Fruit fly (Drosophila melanogaster): ENCODE data around the gene PIG-P.

The PIG-P gene

dm6 chr3R:26081380-26081991 is 23.5 kb upstream of the PIG-P start (continued):
- TF ChIP-seq Eip93F (GFP tag; optimal IDR thresholded peaks at IDR 0.05) (no peak), Lpt (GFP tag; optimal IDR thresholded peaks at IDR 0.05) (peak; percentile 59), CG34406 (GFP tag; optimal IDR thresholded peaks at IDR 0.05) (peak; percentile 72), Met (GFP tag; optimal IDR thresholded peaks at IDR 0.05) (peak; percentile 83), CG7368 (GFP tag; optimal IDR thresholded peaks at IDR 0.05) (peak; percentile 56), OdsH (GFP tag; optimal IDR thresholded peaks at IDR 0.05) (peak; percentile 80), topi (GFP tag; optimal IDR thresholded peaks at IDR 0.05) (peak; percentile 80), salr (GFP tag; optimal IDR thresholded peaks at IDR 0.05) (peak; percentile 34 to 50), CG1621 (tag; optimal IDR thresholded peaks at IDR 0.05) (peak; percentile 60), CG6808 (GFP tag; optimal IDR thresholded peaks at IDR 0.05) (peak; percentile 80), vri (GFP tag; optimal IDR thresholded peaks at IDR 0.05) (peak; percentile 50), CG31627 (GFP tag; optimal IDR thresholded peaks at IDR 0.05) (peak; percentile 69), Blimp-1 (GFP tag; optimal IDR thresholded peaks at IDR 0.05) (peak; percentile 57), Ets21C (GFP tag; optimal IDR thresholded peaks at IDR 0.05) (peak; percentile 51), CG6854 (GFP tag; optimal IDR thresholded peaks at IDR 0.05) (peak; percentile 67), CG16779 (tag; optimal IDR thresholded peaks at IDR 0.05) (peak; percentile 52), pdm3 (GFP tag; optimal IDR thresholded peaks at IDR 0.05) (peak; percentile 72), CG3919 (GFP tag; optimal IDR thresholded peaks at IDR 0.05) (peak; percentile 81), CG32006 (GFP tag; optimal IDR thresholded peaks at IDR 0.05) (peak; percentile 76), CG9139 (GFP tag; optimal IDR thresholded peaks at IDR 0.05) (peak; percentile 55), Gug (GFP tag; IDR thresholded peaks at IDR 0.05) (peak; percentile 49), spab (GFP tag; optimal IDR thresholded peaks at IDR 0.05) (peak; percentile 70), achi (GFP tag; optimal IDR thresholded peaks at IDR 0.05) (peak; percentile 81), CG8119 (GFP tag; IDR thresholded peaks at IDR 0.05) (peak; percentile 78), CG3032 (tag; optimal IDR thresholded peaks at IDR 0.05) (peak; percentile 82)

DNA sequence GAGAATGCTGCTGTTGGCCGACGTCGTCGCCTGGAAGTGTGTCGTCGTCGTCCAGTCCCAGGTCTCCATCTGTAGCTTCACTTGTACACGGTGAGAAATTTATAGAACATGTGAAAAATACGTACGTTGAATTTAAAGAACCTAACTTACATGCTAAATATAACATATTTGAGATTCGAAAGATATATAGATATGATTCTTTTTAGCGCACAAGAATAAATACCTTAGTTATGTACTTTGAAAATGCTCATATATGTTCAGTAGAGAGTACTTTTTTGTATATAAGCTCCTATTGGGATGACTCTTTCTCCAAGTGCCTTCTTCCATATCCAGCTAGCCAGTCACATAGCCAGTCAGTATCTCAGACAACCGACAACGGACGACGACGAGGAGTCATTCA is 17.2 kb upstream of the PIG-P start:
- TF ChIP-seq Ets21C (GFP tag; optimal IDR thresholded peaks at IDR 0.05) (no peak), lz (GFP tag; optimal IDR thresholded peaks at IDR 0.05) (no peak), svp (GFP tag) (peak; percentile 36), Eip93F (GFP tag; optimal IDR thresholded peaks at IDR 0.05) (no peak), CG8632 (GFP tag; optimal IDR thresholded peaks at IDR 0.05) (no peak), CG4318 (GFP tag; optimal IDR thresholded peaks at IDR 0.05) (no peak), Hr4 (GFP tag; optimal IDR thresholded peaks at IDR 0.05) (no peak), Gug (GFP tag; IDR thresholded peaks at IDR 0.05) (no peak), dsx (GFP tag; optimal IDR thresholded peaks at IDR 0.05; ENCODE audit: poor library complexity, severe bottlenecking) (no peak), CG10669 (GFP tag; optimal IDR thresholded peaks at IDR 0.05) (peak; percentile 30), salr (GFP tag; optimal IDR thresholded peaks at IDR 0.05) (no peak), topi (GFP tag; optimal IDR thresholded peaks at IDR 0.05) (peak; percentile 22), CG6792 (GFP tag; optimal IDR thresholded peaks at IDR 0.05) (peak; percentile 36), CG34406 (GFP tag; optimal IDR thresholded peaks at IDR 0.05) (no peak), Ets96B (tag; optimal IDR thresholded peaks at IDR 0.05) (peak; percentile 50), pdm3 (GFP tag; optimal IDR thresholded peaks at IDR 0.05) (peak; percentile 7), CG8319 (GFP tag; optimal IDR thresholded peaks at IDR 0.05) (no peak), CG6276 (GFP tag; optimal IDR thresholded peaks at IDR 0.05) (no peak), CG11902 (GFP tag; optimal IDR thresholded peaks at IDR 0.05) (no peak), CG11762 (GFP tag; optimal IDR thresholded peaks at IDR 0.05; ENCODE audit: insufficient read depth) (peak; percentile 2), Hr38 (GFP tag; optimal IDR thresholded peaks at IDR 0.05) (no peak), OdsH (GFP tag; optimal IDR thresholded peaks at IDR 0.05) (peak; percentile 21), eg (GFP tag; IDR thresholded peaks at IDR 0.05) (0 out of 3 replicates have a peak, but pooled peaks have one; percentile 22), fkh (GFP tag; optimal IDR thresholded peaks at IDR 0.05) (no peak), Met (GFP tag; optimal IDR thresholded peaks at IDR 0.05) (peak; percentile 25), CG6808 (GFP tag; optimal IDR thresholded peaks at IDR 0.05) (peak; percentile 48), CG11294 (GFP tag; IDR thresholded peaks at IDR 0.05) (no peak), CG31627 (GFP tag; optimal IDR thresholded peaks at IDR 0.05) (peak; percentile 4), CG7368 (GFP tag; optimal IDR thresholded peaks at IDR 0.05) (no peak), spab (GFP tag; optimal IDR thresholded peaks at IDR 0.05) (peak; percentile 29), acj6 (GFP tag; optimal IDR thresholded peaks at IDR 0.05) (no peak), ss (GFP tag; optimal IDR thresholded peaks at IDR 0.05) (no peak), CG15336 (GFP tag; IDR thresholded peaks at IDR 0.05) (0 out of 2 replicates have a peak, but pooled peaks have one; percentile 8), CG10631 (GFP tag; optimal IDR thresholded peaks at IDR 0.05) (peak; percentile 27), CG8119 (GFP tag; IDR thresholded peaks at IDR 0.05) (no peak), Blimp-1 (GFP tag; optimal IDR thresholded peaks at IDR 0.05) (no peak), net (GFP tag; optimal IDR thresholded peaks at IDR 0.05) (no peak), CG1621 (tag; optimal IDR thresholded peaks at IDR 0.05) (no peak)
